Fruit fly (Drosophila melanogaster): ENCODE measurements around the gene pkaap.
A peak's percentile ranks its signal among the peaks of the same experiment; 100 is the strongest.

DNA sequence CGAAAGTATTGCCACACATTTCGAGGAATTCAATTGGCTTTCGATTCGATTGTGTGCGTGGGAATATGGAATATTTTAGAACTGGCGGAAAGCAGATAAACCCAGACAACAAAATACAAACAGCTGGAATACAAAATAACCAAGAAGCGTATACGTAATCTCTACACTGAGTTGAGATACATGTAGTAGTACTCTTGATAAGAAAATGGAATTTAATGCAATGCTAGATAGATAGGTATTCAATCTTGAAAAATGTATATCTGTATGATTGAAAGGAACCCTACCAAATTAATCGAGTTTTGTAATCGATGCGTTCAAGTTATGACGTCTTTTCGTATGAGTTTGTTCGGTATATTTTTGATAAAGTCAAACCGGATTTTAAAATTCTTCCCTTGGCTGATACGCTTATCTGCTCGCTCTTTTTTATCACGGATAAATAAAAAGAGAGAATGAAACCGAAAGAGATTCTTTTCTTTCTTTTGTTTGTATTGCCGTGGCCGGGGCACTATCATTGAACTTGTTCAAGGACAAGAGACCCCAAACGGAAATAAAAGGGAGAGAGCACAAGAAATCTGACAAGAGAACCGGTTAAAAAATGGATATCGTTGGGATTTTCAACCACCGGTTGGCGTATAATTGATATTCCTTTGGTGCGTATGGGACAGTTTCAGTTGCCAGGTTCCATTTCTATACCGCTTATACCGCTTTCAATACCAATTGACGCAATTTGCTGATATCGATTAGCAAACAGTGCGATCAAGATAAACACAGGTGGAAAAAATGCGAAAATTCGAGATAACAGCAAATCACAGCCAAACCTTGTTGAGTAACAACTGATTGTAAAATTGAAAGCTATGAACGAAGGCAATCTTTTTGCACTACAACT lies 32.6 kb upstream of the pkaap start:
- no peak for TF ChIP-seq dsf (GFP tag; optimal IDR thresholded peaks at IDR 0.05; ENCODE audit: borderline replicate concordance)
- TF ChIP-seq Abd-B (GFP tag; optimal IDR thresholded peaks at IDR 0.05): no peak
- no peak for TF ChIP-seq woc (GFP tag; optimal IDR thresholded peaks at IDR 0.05)
- no peak for TF ChIP-seq fru (GFP tag; optimal IDR thresholded peaks at IDR 0.05)
- peak; percentile 6 for TF ChIP-seq OdsH (GFP tag; optimal IDR thresholded peaks at IDR 0.05)
- TF ChIP-seq pan (optimal IDR thresholded peaks at IDR 0.05): no peak
- no peak for TF ChIP-seq Mio (GFP tag; optimal IDR thresholded peaks at IDR 0.05)
- no peak for TF ChIP-seq Rel (GFP tag; optimal IDR thresholded peaks at IDR 0.05)
- TF ChIP-seq Rel (tag; optimal IDR thresholded peaks at IDR 0.05): no peak
- TF ChIP-seq psq (GFP tag; optimal IDR thresholded peaks at IDR 0.05): peak; percentile 53
- TF ChIP-seq Hnf4 (GFP tag; optimal IDR thresholded peaks at IDR 0.05): no peak
- peak; percentile 1 for TF ChIP-seq h (GFP tag; optimal IDR thresholded peaks at IDR 0.05)
- no peak for TF ChIP-seq rgr (GFP tag; optimal IDR thresholded peaks at IDR 0.05)
- no peak for TF ChIP-seq sv (GFP tag; optimal IDR thresholded peaks at IDR 0.05)
- TF ChIP-seq Vsx2 (GFP tag; optimal IDR thresholded peaks at IDR 0.05; ENCODE audit: partially characterized antibody): no peak
